Worm (Caenorhabditis elegans): ENCODE data around the gene K07D4.2.
"Not testable (repeated sequence)": the region's sequence is repeated elsewhere in the genome, so short reads cannot be mapped to it uniquely, and the experiment has no call there.

The K07D4.2 gene

ce11 chrII:4047839-4048440 lies 2.6 kb upstream of the K07D4.2 start (continued):
- TF ChIP-seq egrh-3 (GFP tag; IDR thresholded peaks at IDR 0.05) (peak; percentile 78), egl-44 (GFP tag; IDR thresholded peaks at IDR 0.05) (peak; percentile 96), C06A6.2 (GFP tag; conservative IDR thresholded peaks at IDR 0.05) (peak; percentile 97), hmg-20 (GFP tag; IDR thresholded peaks at IDR 0.05) (peak; percentile 94), Y67H2A.10 (GFP tag; conservative IDR thresholded peaks at IDR 0.05) (peak; percentile 92), F37B4.10 (GFP tag; IDR thresholded peaks at IDR 0.05) (peak; percentile 98), tbp1 (GFP tag; optimal IDR thresholded peaks at IDR 0.05) (peak; percentile 51), ceh-100 (GFP tag; IDR thresholded peaks at IDR 0.05) (peak; percentile 91), cebp-2 (GFP tag; IDR thresholded peaks at IDR 0.05) (peak; percentile 96), tlf-1 (GFP tag; optimal IDR thresholded peaks at IDR 0.05) (peak; percentile 82), B0336.3 (GFP tag; IDR thresholded peaks at IDR 0.05) (peak; percentile 36; the same call in 1 of the 2 replicates), B0019.2 (GFP tag; conservative IDR thresholded peaks at IDR 0.05) (peak; percentile 94), nhr-80 (tag; optimal IDR thresholded peaks at IDR 0.05) (peak; percentile 38), ZK185.1 (tag; optimal IDR thresholded peaks at IDR 0.05; ENCODE audit: poor library complexity, severe bottlenecking) (peak; percentile 56), snpc-4 (tag; optimal IDR thresholded peaks at IDR 0.05) (peak in 2 of 4 experiments; percentile 22 to 45), K12H6.12 (tag; optimal IDR thresholded peaks at IDR 0.05) (peak; percentile 26), xnd-1 (tag; optimal IDR thresholded peaks at IDR 0.05) (peak; percentile 71), F33H1.4 (GFP tag; IDR thresholded peaks at IDR 0.05) (peak; percentile 95), F39B2.1 (GFP tag; IDR thresholded peaks at IDR 0.05) (peak; percentile 87), Y53F4B.3 (GFP tag; IDR thresholded peaks at IDR 0.05) (peak; percentile 73), attf-6 (GFP tag; IDR thresholded peaks at IDR 0.05) (peak; percentile 87), madf-8 (GFP tag; conservative IDR thresholded peaks at IDR 0.05) (peak; percentile 96), pbrm-1 (GFP tag; IDR thresholded peaks at IDR 0.05) (peak; percentile 99), nfya-2 (GFP tag; IDR thresholded peaks at IDR 0.05) (peak; percentile 95), cebp-1 (GFP tag; IDR thresholded peaks at IDR 0.05) (peak; percentile 94), cebp-1 (tag; optimal IDR thresholded peaks at IDR 0.05) (peak; percentile 72), C17E4.6 (GFP tag; IDR thresholded peaks at IDR 0.05) (peak; percentile 97), sea-2 (GFP tag; IDR thresholded peaks at IDR 0.05) (peak; percentile 93), unc-130 (GFP tag; optimal IDR thresholded peaks at IDR 0.05) (peak; percentile 41), F22D6.2 (tag; optimal IDR thresholded peaks at IDR 0.05) (peak; percentile 46), aptf-3 (GFP tag; IDR thresholded peaks at IDR 0.05) (0 out of 2 replicates have a peak, but pooled peaks have one; percentile 59), him-1 (tag; optimal IDR thresholded peaks at IDR 0.05) (peak; percentile 52), hsf-1 (GFP tag; IDR thresholded peaks at IDR 0.05) (peak; percentile 90), Y56A3A.18 (GFP tag; IDR thresholded peaks at IDR 0.05) (peak; percentile 98), bed-1 (GFP tag; IDR thresholded peaks at IDR 0.05) (peak; percentile 96), K11D2.4 (GFP tag; IDR thresholded peaks at IDR 0.05) (peak; percentile 99), repo-1 (tag; optimal IDR thresholded peaks at IDR 0.05) (peak; percentile 37), D2030.7 (GFP tag; IDR thresholded peaks at IDR 0.05) (peak; percentile 92), let-526 (GFP tag; IDR thresholded peaks at IDR 0.05) (peak; percentile 99), rcor-1 (GFP tag; IDR thresholded peaks at IDR 0.05) (peak; percentile 99), lir-1 (GFP tag; conservative IDR thresholded peaks at IDR 0.05) (peak; percentile 98), lin-54 (GFP tag; optimal IDR thresholded peaks at IDR 0.05) (peak; percentile 78), ztf-25 (GFP tag; IDR thresholded peaks at IDR 0.05) (peak; percentile 94)
- TF ChIP-seq snpc-4 (GFP tag; optimal IDR thresholded peaks at IDR 0.05) = not testable (repeated sequence)
